Worm (Caenorhabditis elegans) whole organism, dauer: Measurements from ENCODE around the gene C04G6.2.

Experiments
- unc-62 ChIP-seq: sonication (generic microtip); optimal IDR thresholded peaks from 2 replicates; lab custom pipeline; 2017; ENCODE audit warnings: missing biosample characterization, missing genetic modification reagents, missing genetic modification characterization

C04G6.2 gene

DNA sequence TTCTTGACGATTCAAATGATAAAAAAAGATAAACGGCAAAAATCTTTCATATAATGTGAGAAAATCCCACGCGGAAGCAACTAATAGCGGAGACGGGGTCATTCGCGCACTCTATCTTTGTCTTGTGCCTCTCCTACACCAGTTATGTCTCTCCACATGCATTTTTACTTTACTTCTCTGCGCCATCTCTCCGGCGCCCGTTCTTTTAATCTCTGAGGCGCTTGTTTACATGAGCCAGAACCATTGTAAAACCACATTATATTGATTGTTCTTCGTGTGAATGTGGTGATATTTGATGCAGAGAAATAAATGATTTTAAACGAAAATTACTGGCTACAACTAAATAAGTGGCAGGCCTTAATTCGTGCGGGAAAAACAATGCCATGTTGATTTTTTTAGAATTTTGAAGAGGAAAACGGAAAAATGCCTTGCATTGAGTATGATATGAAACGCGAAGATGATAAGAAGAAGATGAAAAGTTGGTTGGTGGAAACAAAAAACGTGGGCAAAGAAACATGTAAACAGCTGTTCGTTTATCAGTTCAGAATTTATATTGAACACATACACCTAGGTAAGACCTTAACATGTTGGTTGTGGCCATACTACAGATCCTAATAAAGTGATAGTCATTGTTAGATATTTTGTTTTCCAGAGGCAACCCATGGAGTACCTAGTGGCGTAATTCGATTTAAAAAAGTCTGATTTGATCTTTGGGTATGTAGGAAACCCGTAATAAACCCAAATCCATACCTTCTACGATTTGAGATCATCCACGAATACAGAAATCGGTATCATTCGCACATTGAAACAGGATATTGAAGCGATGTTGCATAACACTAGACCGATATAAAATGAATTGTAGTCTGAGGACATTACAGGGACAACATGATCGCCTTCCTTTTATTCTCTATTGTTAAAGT, at the start of gene C04G6.2:
C04G6.2 (plus strand) TSS at position 870 of the 920 bp plus-strand sequence.
- TF ChIP-seq unc-62 = no peak

DNA sequence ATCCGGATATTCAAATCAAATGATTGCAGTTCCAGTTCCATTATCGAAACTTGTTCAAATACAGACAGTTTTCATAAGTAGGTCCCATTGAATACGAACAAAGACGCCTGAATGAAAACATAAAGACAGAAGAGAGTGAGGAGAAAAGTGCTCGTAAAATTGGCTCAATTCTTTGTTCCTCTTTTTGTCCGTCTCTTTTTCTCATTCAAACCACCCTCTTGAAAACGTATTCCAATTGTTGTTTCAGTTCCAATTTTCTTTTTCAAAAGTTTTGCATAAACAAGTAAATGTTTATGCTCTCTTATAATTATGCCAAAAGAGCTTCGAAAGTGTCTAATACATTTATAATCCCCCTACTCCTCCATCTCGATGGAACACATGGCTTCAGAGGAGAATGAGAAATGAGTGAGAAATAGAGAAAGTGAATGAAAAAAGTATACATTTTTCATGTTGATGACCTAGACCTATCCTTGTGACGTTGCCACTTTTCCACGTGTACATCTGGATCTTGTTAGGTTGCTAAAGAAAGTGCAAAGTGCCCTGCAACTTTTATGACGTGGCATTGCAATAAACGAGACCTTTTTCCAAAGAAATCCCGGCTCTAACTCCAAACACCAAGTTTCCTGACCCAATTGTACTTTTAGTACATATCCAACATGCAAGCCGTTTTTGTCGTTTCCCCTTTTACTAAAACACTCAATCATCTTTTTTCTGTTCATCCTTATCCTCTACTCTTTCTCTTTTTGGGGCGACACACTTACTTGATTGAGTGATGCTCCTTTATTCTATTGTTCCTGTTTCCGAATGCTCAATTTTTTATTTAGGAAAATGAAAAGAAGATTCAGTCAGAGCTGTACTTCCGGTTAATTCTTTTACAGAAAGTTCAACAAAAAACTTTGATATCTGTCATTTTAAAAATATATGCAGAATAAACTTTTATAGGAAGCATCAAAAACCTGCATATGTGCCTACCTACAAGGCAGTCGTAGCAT, 46.5 kb upstream of the C04G6.2 start:
- no peak for TF ChIP-seq unc-62

ce11 chrII:5047279-5047678, 45.8 kb upstream of the C04G6.2 start:
- no peak for TF ChIP-seq unc-62

DNA sequence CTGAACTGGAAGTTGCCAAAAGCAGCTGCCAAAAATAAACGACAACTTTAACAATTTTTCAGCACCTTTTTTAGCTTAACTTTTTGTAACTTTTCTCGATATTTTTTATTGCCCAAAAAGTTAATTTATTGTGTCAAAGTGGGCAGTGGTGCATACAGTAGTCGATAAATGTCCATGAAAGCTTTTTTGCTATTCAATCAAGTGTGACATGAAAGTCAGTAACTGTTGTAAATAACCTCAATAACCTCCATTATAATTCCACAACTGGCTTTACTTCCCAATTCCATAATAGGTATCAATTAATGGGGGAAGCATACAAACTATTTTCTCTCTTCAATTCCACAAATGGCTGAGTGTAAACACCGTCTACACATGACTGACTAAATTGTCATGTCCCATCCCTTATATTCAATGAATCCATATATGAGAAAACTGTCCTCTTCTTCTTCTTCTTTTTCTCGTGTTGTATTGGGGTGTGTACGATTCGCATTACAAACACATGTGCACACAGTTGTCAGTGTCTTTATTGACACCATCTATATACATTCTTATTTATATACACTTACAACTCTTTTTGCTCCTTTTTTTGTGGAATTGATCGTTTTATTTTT, 44.7 kb upstream of the C04G6.2 start:
- no peak for TF ChIP-seq unc-62

ce11 chrII:5049249-5049648, 43.8 kb upstream of the C04G6.2 start:
- TF ChIP-seq unc-62 = no peak

DNA sequence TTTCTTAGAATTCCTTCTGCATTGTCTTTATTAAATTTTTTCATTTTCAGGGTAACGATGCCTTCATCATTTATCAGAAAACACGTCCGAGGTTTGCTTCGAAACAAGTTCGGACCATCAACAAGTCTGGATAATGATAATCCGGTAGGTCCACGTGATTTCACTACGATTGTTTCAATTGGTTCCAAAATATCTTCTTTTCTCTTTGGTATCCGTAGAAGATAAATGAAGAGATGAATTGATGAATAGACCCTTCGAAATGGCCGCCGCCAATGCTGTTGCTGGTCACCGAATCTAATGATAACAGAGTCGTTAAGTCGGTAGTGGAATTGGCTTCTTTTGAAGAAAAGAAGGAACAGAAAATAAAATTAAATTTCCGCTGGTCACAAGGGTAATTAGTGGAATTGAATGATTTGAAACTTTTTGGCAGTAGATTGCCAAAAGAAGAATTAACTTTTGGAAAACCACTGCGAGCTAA, 43.1 kb upstream of the C04G6.2 start, which contains the start of gene F33G12.6:
F33G12.6 (plus strand) TSS at position 51 of the 478 bp plus-strand sequence.
- no peak for TF ChIP-seq unc-62

DNA sequence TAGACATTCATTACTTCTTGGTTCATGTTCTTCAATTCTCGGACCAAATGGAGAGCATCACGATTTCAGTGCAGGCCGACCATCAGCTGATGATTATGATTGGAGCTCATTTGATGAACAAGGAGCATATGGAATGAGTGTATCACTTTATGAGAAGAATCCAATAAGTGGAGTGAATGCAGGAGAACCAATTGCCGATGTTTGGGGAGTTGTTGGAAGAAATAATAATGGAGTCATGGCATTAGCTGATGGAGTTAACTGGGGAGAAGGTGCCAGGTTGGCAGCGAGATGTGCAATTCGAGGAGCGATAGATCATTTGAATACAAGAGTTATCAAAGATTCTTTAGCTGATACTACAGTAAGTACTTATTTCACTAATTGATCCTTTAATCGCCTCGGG, 42.3 kb upstream of the C04G6.2 start:
- no peak for TF ChIP-seq unc-62

DNA sequence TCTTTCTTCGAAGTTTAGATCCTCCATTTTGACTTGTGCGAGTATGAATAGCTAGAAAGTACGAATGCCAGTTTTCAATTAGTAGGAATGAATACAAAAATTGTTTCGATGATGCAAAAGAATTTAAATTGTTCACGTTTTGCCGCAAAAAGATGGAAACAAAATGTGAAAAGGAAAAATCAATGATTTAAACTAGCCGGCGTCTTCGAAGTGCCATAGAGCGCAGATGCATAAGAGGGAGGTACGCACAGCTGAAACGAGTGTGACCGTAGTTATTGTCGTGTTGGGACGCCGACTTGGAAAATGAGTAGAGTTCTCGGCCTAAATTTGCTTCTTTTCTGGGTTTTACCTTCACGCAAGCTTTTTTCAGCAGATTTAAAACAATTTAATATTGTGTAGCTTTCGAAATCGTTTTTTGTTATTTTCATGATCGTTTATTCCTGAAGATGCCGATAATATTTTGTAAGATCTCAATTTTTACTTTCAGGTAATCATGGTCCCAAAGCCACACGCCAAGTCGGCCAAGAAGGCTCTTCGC, 37.8 kb upstream of the C04G6.2 start, which contains the start of the genes ify-1 and rpl-22:
ify-1 (minus strand) TSS at position 51 of the 538 bp plus-strand sequence.
rpl-22 (plus strand) TSS at position 488 of the 538 bp plus-strand sequence.
- TF ChIP-seq unc-62 = no peak

ce11 chrII:5056254-5056653, 36.8 kb upstream of the C04G6.2 start:
- no peak for TF ChIP-seq unc-62

ce11 chrII:5057315-5057714, 35.7 kb upstream of the C04G6.2 start:
- no peak for TF ChIP-seq unc-62

- TF ChIP-seq unc-62 = no peak
Measured at ce11 chrII:5058036-5058435, 35.0 kb upstream of the C04G6.2 start, which contains the start of gene C27A2.12. Gene C27A2.12 (minus strand): TSS chrII:5058136.

ce11 chrII:5060719-5061118, 32.3 kb upstream of the C04G6.2 start, which contains the start of gene pho-12:
Gene pho-12 (minus strand): TSS chrII:5060819.
- TF ChIP-seq unc-62 = no peak

- TF ChIP-seq unc-62 = no peak
Measured at ce11 chrII:5061794-5062368, 31.1 kb upstream of the C04G6.2 start, which contains the start of gene smc-5. Gene smc-5 (plus strand): TSS chrII:5062125.

- TF ChIP-seq unc-62 = no peak
Measured at ce11 chrII:5066967-5067366, 26.1 kb upstream of the C04G6.2 start.

- no peak for TF ChIP-seq unc-62
Measured at ce11 chrII:5067927-5068326, 25.1 kb upstream of the C04G6.2 start, which contains the start of gene C27A2.8. Gene C27A2.8 (minus strand): TSS chrII:5068043.
